Fruit fly (Drosophila melanogaster) ovary, adult (tissue): Measurements from ENCODE around the gene CG13806.

ENCODE experiments used
- CG17801 ChIP-seq: fragments of 200-800 bp; optimal IDR thresholded peaks from 2 replicates; lab custom pipeline; 2019; ENCODE audit warnings: missing biosample characterization, mild to moderate bottlenecking, missing genetic modification characterization, moderate library complexity; ENCODE audit not compliant: partially characterized antibody

CG13806 gene

DNA sequence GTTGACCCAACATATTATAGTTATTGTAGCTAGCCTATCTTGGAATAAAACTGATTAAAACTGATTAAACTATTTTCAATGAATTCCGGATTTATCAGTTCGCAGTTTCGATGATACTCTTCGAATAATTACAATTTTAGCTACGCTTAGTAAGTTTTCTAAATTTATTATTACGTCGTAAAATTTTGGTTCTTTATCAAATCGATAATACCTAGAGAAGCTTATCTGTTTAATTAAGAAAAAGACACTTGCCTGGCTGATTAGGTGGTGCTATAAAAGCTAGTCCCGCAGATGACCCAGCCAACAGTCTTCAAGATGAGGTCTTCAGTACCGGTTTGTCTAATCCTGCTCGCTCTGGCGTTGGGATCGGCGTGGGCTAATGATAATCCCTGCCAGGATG lies 2.3 kb downstream of the CG13806 start, which contains the start of gene CG32302:
Gene CG32302, plus strand, starts transcription at position 301 of the 400 bp plus-strand sequence.
- no peak for TF ChIP-seq CG17801

DNA sequence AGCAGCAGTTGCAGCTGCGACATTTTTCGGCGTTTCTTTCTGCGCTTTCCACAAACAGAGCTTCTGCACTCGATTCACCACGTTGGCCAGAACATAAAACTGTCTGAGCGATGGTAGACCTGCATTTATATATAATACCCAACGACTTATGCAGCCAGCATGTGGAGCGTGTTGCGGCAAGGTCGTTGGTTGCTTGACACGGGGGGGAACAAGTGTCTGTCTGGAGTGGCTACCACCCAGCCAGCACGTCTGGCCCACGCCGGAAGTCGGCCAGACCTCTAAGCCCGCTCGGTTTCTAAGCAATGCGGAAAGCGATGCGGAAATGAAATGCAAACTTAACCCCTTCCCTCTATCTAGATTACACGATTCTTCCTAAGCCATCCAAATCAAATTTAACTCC lies 6.5 kb downstream of the CG13806 start, which contains the start of gene yellow-g:
Gene yellow-g, minus strand, starts transcription at position 101 of the 400 bp plus-strand sequence.
- TF ChIP-seq CG17801: no peak

DNA sequence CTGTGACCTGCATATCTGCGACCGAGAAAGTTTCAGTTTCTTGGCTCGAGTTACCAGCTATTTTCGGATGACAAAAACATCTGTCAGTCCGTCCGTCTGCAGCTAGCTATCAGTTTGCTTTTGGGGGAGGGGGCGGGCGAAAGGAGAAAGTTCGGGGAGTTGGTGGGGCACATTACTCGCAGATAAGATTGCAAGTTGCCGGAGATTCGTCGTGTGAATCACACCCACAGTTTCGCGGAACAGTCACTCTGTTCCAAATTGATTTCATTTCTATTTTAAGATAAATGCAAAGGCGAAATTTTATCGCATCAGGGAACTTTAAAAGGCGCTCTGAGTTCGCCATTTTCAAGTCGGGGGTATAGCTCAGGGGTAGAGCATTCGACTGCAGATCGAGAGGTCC lies 7.2 kb downstream of the CG13806 start:
- TF ChIP-seq CG17801: no peak

DNA sequence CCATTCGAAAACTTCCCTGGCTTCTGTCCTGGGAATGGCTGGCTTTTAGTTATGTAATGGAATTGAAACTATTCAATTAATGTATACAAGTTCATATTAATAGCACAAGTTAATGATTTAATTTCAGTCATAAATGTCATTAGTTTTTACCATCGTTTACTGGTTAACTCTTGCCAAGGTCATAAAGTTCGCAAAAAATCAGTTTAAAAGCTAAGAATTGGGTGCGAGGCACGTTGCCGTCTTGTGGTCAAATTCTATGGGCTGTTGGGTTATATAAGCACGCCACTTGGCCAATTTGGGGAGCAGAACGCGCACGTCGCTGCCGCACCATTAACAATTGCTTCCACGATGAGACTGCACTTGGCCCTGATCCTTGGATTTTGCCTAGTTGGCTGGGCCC lies 10.1 kb downstream of the CG13806 start, which contains the start of gene yellow-g2:
Gene yellow-g2, plus strand, starts transcription at position 301 of the 400 bp plus-strand sequence.
- no peak for TF ChIP-seq CG17801

DNA sequence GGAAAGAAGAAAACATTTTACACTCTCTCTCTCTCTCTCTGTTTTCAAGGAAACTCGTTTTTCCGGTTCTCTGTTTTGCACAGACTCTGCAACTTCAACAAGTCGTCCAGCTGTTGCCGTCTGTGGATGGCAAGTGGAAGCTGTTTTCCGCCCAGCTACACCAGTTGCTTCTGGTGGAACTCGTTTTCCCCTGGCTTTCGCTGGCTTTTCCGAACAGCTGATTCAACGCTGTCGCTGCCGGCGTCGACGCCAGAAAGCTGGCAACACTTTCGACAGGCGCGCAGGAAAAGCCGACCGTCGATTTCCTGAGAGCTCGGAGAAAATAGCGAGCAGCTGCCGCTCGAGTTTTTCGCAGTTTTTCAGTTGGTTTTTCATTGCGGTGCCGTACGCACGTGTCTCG lies 16.3 kb downstream of the CG13806 start, which contains the start of gene MsR2:
Gene MsR2, plus strand, starts transcription at position 378 of the 400 bp plus-strand sequence.
- no peak for TF ChIP-seq CG17801
